Fruit fly (Drosophila melanogaster) whole organism, embryonic: ENCODE results near the gene CG15773.

ENCODE experiments used
- Abd-B ChIP-seq: fragments of 200-800 bp; sonication (Bioruptor generic); optimal IDR thresholded peaks from 2 replicates; lab custom pipeline; 2018; ENCODE audit warnings: missing biosample characterization, mild to moderate bottlenecking, missing genetic modification characterization, moderate library complexity
- Atf6 ChIP-seq: fragments of 200-800 bp; sonication (Bioruptor generic); IDR thresholded peaks from 2 replicates; pipeline ENCODE4 v1.3.6; 2022; ENCODE audit warnings: missing biosample characterization, missing genetic modification characterization
- Bgb ChIP-seq: fragments of 200-800 bp; sonication (Bioruptor generic); IDR thresholded peaks from 2 replicates; pipeline ENCODE4 v1.3.6; 2022; ENCODE audit warnings: missing biosample characterization, missing genetic modification characterization; ENCODE audit not compliant: partially characterized antibody
- CG10209 ChIP-seq: fragments of 200-800 bp; sonication (Bioruptor generic); optimal IDR thresholded peaks from 3 replicates; lab custom pipeline; 2017; ENCODE audit warnings: missing biosample characterization, mild to moderate bottlenecking, missing genetic modification characterization, missing genetic modification reagents
- CG1233 ChIP-seq: fragments of 200-800 bp; sonication (Bioruptor generic); optimal IDR thresholded peaks from 4 replicates; lab custom pipeline; 2018; ENCODE audit warnings: missing biosample characterization, mild to moderate bottlenecking, missing genetic modification characterization
- CG12769 ChIP-seq: fragments of 200-800 bp; sonication (Bioruptor generic); optimal IDR thresholded peaks from 2 replicates; lab custom pipeline; 2019; ENCODE audit warnings: missing biosample characterization, mild to moderate bottlenecking, missing genetic modification characterization, moderate library complexity
- CG14441 ChIP-seq: fragments of 200-800 bp; sonication (Bioruptor generic); IDR thresholded peaks from 2 replicates; pipeline ENCODE4 v1.3.6; 2022; ENCODE audit warnings: missing biosample characterization, missing genetic modification characterization
- CG14667 ChIP-seq: fragments of 200-800 bp; sonication (Bioruptor generic); IDR thresholded peaks from 2 replicates; pipeline ENCODE4 v1.3.6; 2022; ENCODE audit warnings: missing biosample characterization, missing genetic modification characterization
- CG15479 ChIP-seq: fragments of 200-800 bp; sonication (Bioruptor generic); optimal IDR thresholded peaks from 3 replicates; lab custom pipeline; 2019; ENCODE audit warnings: missing biosample characterization, mild to moderate bottlenecking, missing genetic modification characterization, moderate library complexity
- CG15601 ChIP-seq: fragments of 200-800 bp; sonication (Bioruptor generic); optimal IDR thresholded peaks from 3 replicates; lab custom pipeline; 2019; ENCODE audit warnings: missing biosample characterization, mild to moderate bottlenecking, missing genetic modification characterization, moderate library complexity
- CG16813 ChIP-seq: fragments of 200-800 bp; sonication (Bioruptor generic); IDR thresholded peaks from 3 replicates; pipeline ENCODE4 v1.3.6; 2022; ENCODE audit warnings: missing biosample characterization, missing genetic modification characterization; ENCODE audit not compliant: partially characterized antibody
- CG17802 ChIP-seq: fragments of 200-800 bp; sonication (Bioruptor generic); optimal IDR thresholded peaks from 2 replicates; lab custom pipeline; 2018; ENCODE audit warnings: missing biosample characterization, mild to moderate bottlenecking, missing genetic modification characterization, moderate library complexity
- CG30431 ChIP-seq: fragments of 200-800 bp; sonication (Bioruptor generic); optimal IDR thresholded peaks from 2 replicates; lab custom pipeline; 2017; ENCODE audit warnings: missing biosample characterization, missing genetic modification characterization
- CG3726 ChIP-seq: fragments of 200-800 bp; sonication (Bioruptor generic); IDR thresholded peaks from 3 replicates; pipeline ENCODE4, ENCODE4 v1.3.6; 2022; ENCODE audit warnings: missing biosample characterization, missing genetic modification characterization
- CG7745 ChIP-seq: fragments of 200-800 bp; sonication (Bioruptor generic); optimal IDR thresholded peaks from 2 replicates; lab custom pipeline; 2018; ENCODE audit warnings: missing biosample characterization, mild to moderate bottlenecking, missing genetic modification characterization, moderate library complexity
- CG8290 ChIP-seq, 3 experiments: fragments of 200-800 bp; sonication (Bioruptor generic); optimal IDR thresholded peaks; 2 replicates each; lab custom pipeline; 2016 to 2019; ENCODE audit warnings: missing biosample characterization in 3 of 3, missing genetic modification characterization in 3 of 3, mild to moderate bottlenecking in 2 of 3, moderate library complexity in 1 of 3
- Chrac-16 ChIP-seq: fragments of 200-800 bp; sonication (Bioruptor generic); optimal IDR thresholded peaks from 3 replicates; lab custom pipeline; 2016; ENCODE audit warnings: missing biosample characterization, missing genetic modification characterization
- Dip3 ChIP-seq: fragments of 200-800 bp; sonication (Bioruptor generic); optimal IDR thresholded peaks from 3 replicates; lab custom pipeline; 2016; ENCODE audit warnings: missing biosample characterization, missing genetic modification characterization
- Ets97D ChIP-seq: fragments of 200-800 bp; sonication (Bioruptor generic); optimal IDR thresholded peaks from 3 replicates; lab custom pipeline; 2016; ENCODE audit warnings: missing biosample characterization, missing genetic modification characterization
- Gug ChIP-seq: fragments of 200-800 bp; sonication (Bioruptor generic); IDR thresholded peaks from 4 replicates; pipeline ENCODE4 v1.3.6; 2022; ENCODE audit warnings: missing biosample characterization, missing genetic modification characterization
- Hr78 ChIP-seq, 2 experiments: fragments of 200-800 bp in 1 of 2; fragments of >200 bp in 1 of 2; sonication (Bioruptor generic) in 1 of 2; optimal IDR thresholded peaks; 2 replicates each; lab custom pipeline; 2017 to 2019; ENCODE audit warnings: missing biosample characterization in 2 of 2, missing genetic modification characterization in 2 of 2, mild to moderate bottlenecking in 1 of 2, moderate library complexity in 1 of 2
- Nf-YA ChIP-seq: fragments of 200-800 bp; sonication (Bioruptor generic); IDR thresholded peaks from 2 replicates; pipeline ENCODE4 v1.3.6; 2022; ENCODE audit warnings: missing biosample characterization, missing genetic modification characterization
- Pdp1 ChIP-seq, 2 experiments: fragments of 200-800 bp; sonication (Bioruptor generic); optimal IDR thresholded peaks; 3 replicates each; lab custom pipeline; 2016; ENCODE audit warnings: missing biosample characterization in 2 of 2, missing genetic modification characterization in 2 of 2, mild to moderate bottlenecking in 1 of 2, moderate library complexity in 1 of 2
- Xbp1 ChIP-seq: fragments of 200-800 bp; sonication (Bioruptor generic); optimal IDR thresholded peaks from 3 replicates; lab custom pipeline; 2016; ENCODE audit warnings: missing biosample characterization, mild to moderate bottlenecking, missing genetic modification characterization
- al ChIP-seq: fragments of 200-800 bp; sonication (Bioruptor generic); IDR thresholded peaks from 2 replicates; pipeline ENCODE4 v1.3.6; 2022; ENCODE audit warnings: missing biosample characterization, missing genetic modification characterization
- cas ChIP-seq: fragments of 200-800 bp; sonication (Bioruptor generic); IDR thresholded peaks from 2 replicates; pipeline ENCODE4 v1.3.6; 2022; ENCODE audit warnings: missing biosample characterization, missing genetic modification characterization
- caup ChIP-seq: fragments of 200-800 bp; sonication (Bioruptor generic); optimal IDR thresholded peaks from 3 replicates; lab custom pipeline; 2017; ENCODE audit warnings: missing biosample characterization, mild to moderate bottlenecking, missing genetic modification characterization, moderate library complexity; ENCODE audit not compliant: severe bottlenecking
- corto ChIP-seq: fragments of 200-800 bp; sonication (Bioruptor generic); optimal IDR thresholded peaks from 2 replicates; lab custom pipeline; 2016; ENCODE audit warnings: missing biosample characterization, mild to moderate bottlenecking, missing genetic modification characterization, moderate library complexity
- da ChIP-seq: fragments of 200-800 bp; sonication (Bioruptor generic); optimal IDR thresholded peaks from 2 replicates; lab custom pipeline; 2016; ENCODE audit warnings: missing biosample characterization, missing genetic modification characterization
- dati ChIP-seq: fragments of 200-800 bp; sonication (Bioruptor generic); IDR thresholded peaks from 2 replicates; pipeline ENCODE4 v1.3.6; 2022; ENCODE audit warnings: missing biosample characterization, missing genetic modification characterization
- disco-r ChIP-seq: fragments of 200-800 bp; sonication (Bioruptor generic); optimal IDR thresholded peaks from 2 replicates; lab custom pipeline; 2016; ENCODE audit warnings: missing biosample characterization, missing genetic modification characterization
- eve ChIP-seq, 2 experiments: fragments of >200 bp; optimal IDR thresholded peaks; 2 replicates each; lab custom pipeline; 2017; ENCODE audit warnings: missing biosample characterization in 2 of 2, missing genetic modification characterization in 2 of 2
- fd102C ChIP-seq: fragments of 200-800 bp; sonication (Bioruptor generic); optimal IDR thresholded peaks from 2 replicates; lab custom pipeline; 2018; ENCODE audit warnings: missing biosample characterization, mild to moderate bottlenecking, missing genetic modification characterization, moderate library complexity
- gro ChIP-seq: fragments of 200-800 bp; sonication (Bioruptor generic); optimal IDR thresholded peaks from 2 replicates; lab custom pipeline; 2016; ENCODE audit warnings: missing biosample characterization, missing genetic modification characterization
- hbn ChIP-seq: fragments of 200-800 bp; sonication (Bioruptor generic); IDR thresholded peaks from 2 replicates; pipeline ENCODE4 v1.3.6; 2022; ENCODE audit warnings: missing biosample characterization, missing genetic modification characterization; ENCODE audit not compliant: partially characterized antibody
- kah ChIP-seq: fragments of 200-800 bp; sonication (Bioruptor generic); optimal IDR thresholded peaks from 2 replicates; lab custom pipeline; 2018; ENCODE audit warnings: missing biosample characterization, mild to moderate bottlenecking, missing genetic modification characterization
- lmd ChIP-seq: fragments of 200-800 bp; sonication (Bioruptor generic); IDR thresholded peaks from 2 replicates; pipeline ENCODE4 v1.3.6; 2022; ENCODE audit warnings: missing biosample characterization, missing genetic modification characterization
- nerfin-2 ChIP-seq: fragments of 200-800 bp; sonication (Bioruptor generic); IDR thresholded peaks from 2 replicates; pipeline ENCODE4 v1.3.6; 2022; ENCODE audit warnings: missing biosample characterization, missing genetic modification characterization; ENCODE audit not compliant: partially characterized antibody
- onecut ChIP-seq: fragments of 200-800 bp; sonication (Bioruptor generic); IDR thresholded peaks from 2 replicates; pipeline ENCODE4 v1.3.6; 2022; ENCODE audit warnings: missing biosample characterization, missing genetic modification characterization
- pros ChIP-seq: fragments of 200-800 bp; sonication (Bioruptor generic); optimal IDR thresholded peaks from 3 replicates; lab custom pipeline; 2019; ENCODE audit warnings: missing biosample characterization, mild to moderate bottlenecking, missing genetic modification characterization, moderate library complexity
- shn ChIP-seq: fragments of 200-800 bp; sonication (Bioruptor generic); optimal IDR thresholded peaks from 3 replicates; lab custom pipeline; 2016; ENCODE audit warnings: missing biosample characterization, missing genetic modification characterization
- tap ChIP-seq: fragments of 200-800 bp; optimal IDR thresholded peaks from 3 replicates; lab custom pipeline; 2019; ENCODE audit warnings: missing biosample characterization, mild to moderate bottlenecking, missing genetic modification characterization, moderate library complexity
- tio ChIP-seq: fragments of 200-800 bp; sonication (Bioruptor generic); optimal IDR thresholded peaks from 2 replicates; lab custom pipeline; 2017; ENCODE audit warnings: missing biosample characterization, missing genetic modification characterization, inconsistent platforms
- tx ChIP-seq: fragments of 200-800 bp; sonication (Bioruptor generic); optimal IDR thresholded peaks from 2 replicates; lab custom pipeline; 2016; ENCODE audit warnings: missing biosample characterization, missing genetic modification characterization
- usp ChIP-seq: fragments of >200 bp; optimal IDR thresholded peaks from 2 replicates; lab custom pipeline; 2017; ENCODE audit warnings: missing biosample characterization, missing genetic modification characterization
- vfl ChIP-seq: fragments of 200-800 bp; sonication (Bioruptor generic); optimal IDR thresholded peaks from 2 replicates; lab custom pipeline; 2016; ENCODE audit warnings: missing biosample characterization, missing genetic modification characterization
- vvl ChIP-seq: fragments of 200-800 bp; sonication (Bioruptor generic); IDR thresholded peaks from 2 replicates; pipeline ENCODE4 v1.3.6; 2022; ENCODE audit warnings: missing biosample characterization, missing genetic modification characterization

CG15773 gene

dm6 chrX:5764001-5764892, 31.7 kb downstream of the CG15773 start, which contains the start of the genes MAPk-Ak2 and CG42699 (continued):
- peak; percentile 85 for TF ChIP-seq fd102C (GFP tag; lab: Kevin White, UChicago)
- peak; percentile 70 for TF ChIP-seq CG16813 (GFP tag; lab: Robert Waterston, UW)
- peak; percentile 14 for TF ChIP-seq CG17802 (tag; lab: Kevin White, UChicago)
- peak; percentile 48 for TF ChIP-seq vfl (GFP tag; lab: Kevin White, UChicago)
- TF ChIP-seq kah (GFP tag; lab: Kevin White, UChicago), result peak; percentile 73
- peak; percentile 84 for TF ChIP-seq nerfin-2
- TF ChIP-seq CG15601, result peak; percentile 87
- TF ChIP-seq al (GFP tag; lab: Robert Waterston, UW), result no peak
- peak; percentile 59 for TF ChIP-seq CG12769 (tag; lab: Kevin White, UChicago)
- TF ChIP-seq eve (GFP tag; optimal IDR thresholded peaks at IDR 0.05; lab: Kevin White, UChicago), result no peak
- peak; percentile 79 for TF ChIP-seq Nf-YA (GFP tag; lab: Robert Waterston, UW)
- TF ChIP-seq caup (GFP tag; lab: Kevin White, UChicago), result peak; percentile 91
- peak; percentile 77 for TF ChIP-seq Atf6
- no peak; the same call in 2 of the 3 replicates for TF ChIP-seq CG3726 (GFP tag; lab: Robert Waterston, UW)
- TF ChIP-seq CG15479 (GFP tag; lab: Kevin White, UChicago), result no peak
- TF ChIP-seq onecut (GFP tag; lab: Robert Waterston, UW), result peak; percentile 82
- TF ChIP-seq CG1233 (GFP tag; lab: Kevin White, UChicago), result peak; percentile 92
- no peak for TF ChIP-seq Hr78 (GFP tag; optimal IDR thresholded peaks at IDR 0.05; lab: Kevin White, UChicago)
- TF ChIP-seq Xbp1 (GFP tag; lab: Kevin White, UChicago), result peak; percentile 0
- TF ChIP-seq vvl (GFP tag; lab: Robert Waterston, UW), result peak; percentile 40
- peak; percentile 52 for TF ChIP-seq Dip3 (GFP tag; lab: Kevin White, UChicago)
- TF ChIP-seq CG30431 (GFP tag; lab: Kevin White, UChicago), result no peak
- TF ChIP-seq CG8290 (GFP tag; optimal IDR thresholded peaks at IDR 0.05; lab: Kevin White, UChicago), result peak; percentile 86
- TF ChIP-seq CG8290 (tag; optimal IDR thresholded peaks at IDR 0.05; lab: Kevin White, UChicago), result peak; percentile 76 to 88
- no peak for TF ChIP-seq dati (GFP tag; lab: Robert Waterston, UW)
- TF ChIP-seq corto (GFP tag; lab: Kevin White, UChicago), result no peak
- TF ChIP-seq Pdp1 (GFP tag; optimal IDR thresholded peaks at IDR 0.05; lab: Kevin White, UChicago), result peak; percentile 68 to 88
- TF ChIP-seq tx (GFP tag; lab: Kevin White, UChicago), result peak; percentile 17
- peak; percentile 41 for TF ChIP-seq pros (GFP tag; lab: Kevin White, UChicago)
- TF ChIP-seq Chrac-16, result no peak
- TF ChIP-seq usp (GFP tag; lab: Kevin White, UChicago), result no peak
- peak; percentile 58 for TF ChIP-seq tio (GFP tag; lab: Kevin White, UChicago)
- peak; percentile 58 for TF ChIP-seq Ets97D
- peak; percentile 71 for TF ChIP-seq shn (GFP tag; lab: Kevin White, UChicago)
- 0 out of 2 replicates have a peak, but pooled peaks have one; percentile 18 for TF ChIP-seq hbn (GFP tag; lab: Robert Waterston, UW)
- no peak; the same call in 1 of the 2 replicates for TF ChIP-seq lmd (GFP tag; lab: Robert Waterston, UW)
- peak; percentile 72 for TF ChIP-seq Bgb (GFP tag; lab: Robert Waterston, UW)
- peak; percentile 66 for TF ChIP-seq da
- TF ChIP-seq CG14667 (GFP tag; lab: Robert Waterston, UW), result no peak
- peak; percentile 78 for TF ChIP-seq CG10209
- no peak for TF ChIP-seq cas (GFP tag; lab: Robert Waterston, UW)
- TF ChIP-seq CG7745, result peak; percentile 68
- peak; percentile 68 for TF ChIP-seq disco-r (GFP tag; lab: Kevin White, UChicago)
- TF ChIP-seq tap (tag; lab: Kevin White, UChicago), result peak; percentile 54
- peak; percentile 56; the same call in 1 of the 2 replicates for TF ChIP-seq CG14441 (GFP tag; lab: Robert Waterston, UW)
- TF ChIP-seq gro (GFP tag; lab: Kevin White, UChicago), result peak; percentile 72
- peak; percentile 30 for TF ChIP-seq Abd-B
- TF ChIP-seq Gug (GFP tag; lab: Robert Waterston, UW), result no peak
